Worm (Caenorhabditis elegans): ENCODE data around the gene F54D8.10.

The F54D8.10 gene

ce11 chrIII:5112399-5112798, 17.8 kb downstream of the F54D8.10 start:
- no peak for TF ChIP-seq scrt-1 (GFP tag; IDR thresholded peaks at IDR 0.05)
- TF ChIP-seq ets-7 (tag; optimal IDR thresholded peaks at IDR 0.05), result no peak
- no peak for TF ChIP-seq sea-1 (GFP tag; conservative IDR thresholded peaks at IDR 0.05)
- no peak for TF ChIP-seq hnd-1 (tag; optimal IDR thresholded peaks at IDR 0.05)
- no peak for TF ChIP-seq tbx-37 (GFP tag; conservative IDR thresholded peaks at IDR 0.05)
- no peak for TF ChIP-seq tra-4 (tag; optimal IDR thresholded peaks at IDR 0.05)
- TF ChIP-seq pes-1 (GFP tag; IDR thresholded peaks at IDR 0.05), result no peak
- TF ChIP-seq B0310.2 (tag; optimal IDR thresholded peaks at IDR 0.05), result no peak
- no peak for TF ChIP-seq ceh-36 (tag; optimal IDR thresholded peaks at IDR 0.05)
- TF ChIP-seq ceh-13 (GFP tag; optimal IDR thresholded peaks at IDR 0.05), result no peak
- TF ChIP-seq flt-1 (GFP tag; IDR thresholded peaks at IDR 0.05), result no peak
- TF ChIP-seq F13C5.2 (tag; optimal IDR thresholded peaks at IDR 0.05), result no peak

ce11 chrIII:5112998-5113397, 18.4 kb downstream of the F54D8.10 start:
- TF ChIP-seq F13C5.2 (tag; optimal IDR thresholded peaks at IDR 0.05) (no peak), tbx-37 (GFP tag; conservative IDR thresholded peaks at IDR 0.05) (no peak)

- TF ChIP-seq hmg-4 (GFP tag; optimal IDR thresholded peaks at IDR 0.05) (no peak), ceh-36 (tag; optimal IDR thresholded peaks at IDR 0.05) (no peak), pes-1 (GFP tag; IDR thresholded peaks at IDR 0.05) (no peak), B0310.2 (tag; optimal IDR thresholded peaks at IDR 0.05) (no peak), ama-1 (optimal IDR thresholded peaks at IDR 0.05) (no peak), aly-1 (tag; optimal IDR thresholded peaks at IDR 0.05) (no peak), flt-1 (GFP tag; IDR thresholded peaks at IDR 0.05) (no peak), F13C5.2 (tag; optimal IDR thresholded peaks at IDR 0.05) (no peak), hmbx-1 (tag; optimal IDR thresholded peaks at IDR 0.05) (no peak), ets-7 (tag; optimal IDR thresholded peaks at IDR 0.05) (no peak), scrt-1 (GFP tag; IDR thresholded peaks at IDR 0.05) (no peak)
Observed at ce11 chrIII:5119063-5119462, 24.5 kb downstream of the F54D8.10 start.

- TF ChIP-seq aly-1 (tag; optimal IDR thresholded peaks at IDR 0.05), result no peak
Observed at ce11 chrIII:5120593-5120992, 26.0 kb downstream of the F54D8.10 start.

- no peak for TF ChIP-seq F13C5.2 (tag; optimal IDR thresholded peaks at IDR 0.05)
- TF ChIP-seq sea-1 (GFP tag; conservative IDR thresholded peaks at IDR 0.05), result no peak
- no peak for TF ChIP-seq B0310.2 (tag; optimal IDR thresholded peaks at IDR 0.05)
- TF ChIP-seq hnd-1 (tag; optimal IDR thresholded peaks at IDR 0.05), result no peak
- no peak for TF ChIP-seq pes-1 (GFP tag; IDR thresholded peaks at IDR 0.05)
- TF ChIP-seq flt-1 (GFP tag; IDR thresholded peaks at IDR 0.05), result no peak
- TF ChIP-seq ama-1 (optimal IDR thresholded peaks at IDR 0.05), result no peak
- TF ChIP-seq scrt-1 (GFP tag; IDR thresholded peaks at IDR 0.05), result no peak
- no peak for TF ChIP-seq aly-1 (tag; optimal IDR thresholded peaks at IDR 0.05)
- no peak for TF ChIP-seq ets-7 (tag; optimal IDR thresholded peaks at IDR 0.05)
- TF ChIP-seq tbx-37 (GFP tag; conservative IDR thresholded peaks at IDR 0.05), result no peak
- TF ChIP-seq ceh-36 (tag; optimal IDR thresholded peaks at IDR 0.05), result no peak
- no peak for TF ChIP-seq hmbx-1 (tag; optimal IDR thresholded peaks at IDR 0.05)
- TF ChIP-seq tbx-11 (GFP tag; IDR thresholded peaks at IDR 0.05), result no peak
Observed at ce11 chrIII:5124385-5124784, 29.8 kb downstream of the F54D8.10 start.

ce11 chrIII:5125759-5126158, 31.2 kb downstream of the F54D8.10 start:
- TF ChIP-seq ets-7 (tag; optimal IDR thresholded peaks at IDR 0.05) (no peak), tbx-11 (GFP tag; IDR thresholded peaks at IDR 0.05) (no peak), tbx-37 (GFP tag; conservative IDR thresholded peaks at IDR 0.05) (no peak), hmg-4 (GFP tag; optimal IDR thresholded peaks at IDR 0.05) (no peak), B0310.2 (tag; optimal IDR thresholded peaks at IDR 0.05) (no peak), sea-1 (GFP tag; conservative IDR thresholded peaks at IDR 0.05) (no peak), ama-1 (optimal IDR thresholded peaks at IDR 0.05) (no peak), flt-1 (GFP tag; IDR thresholded peaks at IDR 0.05) (no peak), tra-4 (tag; optimal IDR thresholded peaks at IDR 0.05) (no peak), hnd-1 (tag; optimal IDR thresholded peaks at IDR 0.05) (no peak), F13C5.2 (tag; optimal IDR thresholded peaks at IDR 0.05) (no peak), scrt-1 (GFP tag; IDR thresholded peaks at IDR 0.05) (no peak), pes-1 (GFP tag; IDR thresholded peaks at IDR 0.05) (no peak), ceh-36 (tag; optimal IDR thresholded peaks at IDR 0.05) (no peak), ceh-13 (GFP tag; optimal IDR thresholded peaks at IDR 0.05) (no peak)

ce11 chrIII:5126988-5127387, 32.4 kb downstream of the F54D8.10 start:
- TF ChIP-seq hnd-1 (tag; optimal IDR thresholded peaks at IDR 0.05) (no peak), flt-1 (GFP tag; IDR thresholded peaks at IDR 0.05) (no peak), ama-1 (optimal IDR thresholded peaks at IDR 0.05) (no peak), aly-1 (tag; optimal IDR thresholded peaks at IDR 0.05) (no peak)

- no peak for TF ChIP-seq scrt-1 (GFP tag; IDR thresholded peaks at IDR 0.05)
- no peak for TF ChIP-seq hmg-4 (GFP tag; optimal IDR thresholded peaks at IDR 0.05)
- no peak for TF ChIP-seq pes-1 (GFP tag; IDR thresholded peaks at IDR 0.05)
- no peak for TF ChIP-seq tra-4 (tag; optimal IDR thresholded peaks at IDR 0.05)
- no peak for TF ChIP-seq ets-7 (tag; optimal IDR thresholded peaks at IDR 0.05)
Observed at ce11 chrIII:5129261-5129660, 34.7 kb downstream of the F54D8.10 start.

ce11 chrIII:5130654-5131053, 36.0 kb downstream of the F54D8.10 start:
- no peak for TF ChIP-seq aly-1 (tag; optimal IDR thresholded peaks at IDR 0.05)

Data from whole organism, early embryonic.